Fruit fly (Drosophila melanogaster) whole organism, embryonic: ENCODE data around the gene CG11267.
A peak's percentile ranks its signal among the peaks of the same experiment; 100 is the strongest.

Source experiments
- CG12155 ChIP-seq: fragments of 200-800 bp; sonication (Bioruptor generic); optimal IDR thresholded peaks from 3 replicates; lab custom pipeline; 2016; ENCODE audit warnings: missing biosample characterization, missing genetic modification characterization
- CG17361 ChIP-seq: fragments of 200-800 bp; sonication (Bioruptor generic); IDR thresholded peaks from 3 replicates; pipeline ENCODE4 v1.3.6; 2022; ENCODE audit warnings: missing biosample characterization, missing genetic modification characterization
- CG30020 ChIP-seq: fragments of 200-800 bp; optimal IDR thresholded peaks from 2 replicates; lab custom pipeline; 2019; ENCODE audit warnings: missing biosample characterization, mild to moderate bottlenecking, missing genetic modification characterization, moderate library complexity
- CG32532 ChIP-seq: fragments of 200-800 bp; sonication (Bioruptor generic); IDR thresholded peaks from 2 replicates; pipeline ENCODE4 v1.3.6; 2022; ENCODE audit warnings: missing biosample characterization, missing genetic modification characterization
- CG33557 ChIP-seq: fragments of 200-800 bp; sonication (Bioruptor generic); optimal IDR thresholded peaks from 2 replicates; lab custom pipeline; 2019; ENCODE audit warnings: missing biosample characterization, mild to moderate bottlenecking, missing genetic modification characterization, moderate library complexity
- CG4730 ChIP-seq: fragments of 200-800 bp; sonication (Bioruptor generic); IDR thresholded peaks from 2 replicates; pipeline ENCODE4 v1.3.6; 2022; ENCODE audit warnings: missing biosample characterization, missing genetic modification characterization
- CG6683 ChIP-seq: fragments of 200-800 bp; sonication (Bioruptor generic); optimal IDR thresholded peaks from 2 replicates; lab custom pipeline; 2017; ENCODE audit warnings: missing biosample characterization, mild to moderate bottlenecking, missing genetic modification characterization, missing genetic modification reagents
- CG6689 ChIP-seq: fragments of 200-800 bp; sonication (Bioruptor generic); IDR thresholded peaks from 2 replicates; pipeline ENCODE4 v1.3.6; 2022; ENCODE audit warnings: missing biosample characterization, missing genetic modification characterization
- CG6854 ChIP-seq: fragments of 200-800 bp; sonication (Bioruptor generic); optimal IDR thresholded peaks from 3 replicates; lab custom pipeline; 2017; ENCODE audit warnings: missing biosample characterization, mild to moderate bottlenecking, missing genetic modification characterization
- CG7372 ChIP-seq: fragments of 200-800 bp; sonication (Bioruptor generic); IDR thresholded peaks from 2 replicates; pipeline ENCODE4 v1.3.6; 2022; ENCODE audit warnings: missing biosample characterization, missing genetic modification characterization
- CG9932 ChIP-seq: fragments of 200-800 bp; sonication (Bioruptor generic); IDR thresholded peaks from 2 replicates; pipeline ENCODE4 v1.3.6; 2022; ENCODE audit warnings: missing biosample characterization, missing genetic modification characterization
- Chrac-16 ChIP-seq: fragments of 200-800 bp; sonication (Bioruptor generic); optimal IDR thresholded peaks from 3 replicates; lab custom pipeline; 2016; ENCODE audit warnings: missing biosample characterization, missing genetic modification characterization
- Doc2 ChIP-seq: fragments of 200-800 bp; sonication (Bioruptor generic); IDR thresholded peaks from 2 replicates; pipeline ENCODE4 v1.3.6; 2022; ENCODE audit warnings: missing biosample characterization, missing genetic modification characterization
- Dref ChIP-seq: fragments of 200-800 bp; sonication (Bioruptor generic); IDR thresholded peaks from 2 replicates; pipeline ENCODE4 v1.3.6; 2022; ENCODE audit warnings: missing biosample characterization, missing genetic modification characterization
- Ets97D ChIP-seq: fragments of 200-800 bp; sonication (Bioruptor generic); optimal IDR thresholded peaks from 3 replicates; lab custom pipeline; 2016; ENCODE audit warnings: missing biosample characterization, missing genetic modification characterization
- GATAe ChIP-seq: fragments of 200-800 bp; sonication (Bioruptor generic); conservative IDR thresholded peaks from 2 replicates; pipeline ENCODE4 v1.3.6; 2022; ENCODE audit warnings: missing biosample characterization, missing genetic modification characterization
- HmgD ChIP-seq: fragments of 200-800 bp; sonication (Bioruptor generic); optimal IDR thresholded peaks from 3 replicates; lab custom pipeline; 2016; ENCODE audit warnings: missing biosample characterization, missing genetic modification characterization
- Hmx ChIP-seq: fragments of 200-800 bp; sonication (Bioruptor generic); optimal IDR thresholded peaks from 2 replicates; lab custom pipeline; 2016; ENCODE audit warnings: missing biosample characterization, missing genetic modification characterization
- Lhr ChIP-seq: fragments of 200-800 bp; sonication (Bioruptor generic); optimal IDR thresholded peaks from 3 replicates; lab custom pipeline; 2017; ENCODE audit warnings: mild to moderate bottlenecking, missing biosample characterization, missing genetic modification reagents, missing genetic modification characterization
- Max ChIP-seq: fragments of 200-800 bp; sonication (Bioruptor generic); optimal IDR thresholded peaks from 2 replicates; lab custom pipeline; 2016; ENCODE audit warnings: missing biosample characterization, mild to moderate bottlenecking, missing genetic modification characterization
- Meics ChIP-seq: fragments of 200-800 bp; sonication (Bioruptor generic); optimal IDR thresholded peaks from 2 replicates; lab custom pipeline; 2017; ENCODE audit warnings: missing biosample characterization, mild to moderate bottlenecking, missing genetic modification characterization
- Mes4 ChIP-seq: fragments of 200-800 bp; sonication (Bioruptor generic); optimal IDR thresholded peaks from 2 replicates; lab custom pipeline; 2016; ENCODE audit warnings: missing biosample characterization, missing genetic modification characterization
- Nf-YA ChIP-seq: fragments of 200-800 bp; sonication (Bioruptor generic); IDR thresholded peaks from 2 replicates; pipeline ENCODE4 v1.3.6; 2022; ENCODE audit warnings: missing biosample characterization, missing genetic modification characterization
- Optix ChIP-seq: fragments of 200-800 bp; sonication (Bioruptor generic); IDR thresholded peaks from 3 replicates; pipeline ENCODE4 v1.3.6; 2022; ENCODE audit warnings: missing biosample characterization, missing genetic modification characterization
- Ptx1 ChIP-seq: fragments of 200-800 bp; sonication (Bioruptor generic); IDR thresholded peaks from 2 replicates; pipeline ENCODE4 v1.3.6; 2022; ENCODE audit warnings: missing biosample characterization, missing genetic modification characterization
- Side ChIP-seq: fragments of 200-800 bp; sonication (Bioruptor generic); optimal IDR thresholded peaks from 2 replicates; lab custom pipeline; 2016; ENCODE audit warnings: missing biosample characterization, missing genetic modification characterization
- ac ChIP-seq: fragments of 200-800 bp; sonication (Bioruptor generic); optimal IDR thresholded peaks from 3 replicates; lab custom pipeline; 2017; ENCODE audit warnings: missing biosample characterization, mild to moderate bottlenecking, missing genetic modification characterization
- amos ChIP-seq: fragments of 200-800 bp; sonication (Bioruptor generic); IDR thresholded peaks from 2 replicates; pipeline ENCODE4 v1.3.6; 2022; ENCODE audit warnings: missing biosample characterization, missing genetic modification characterization; ENCODE audit not compliant: partially characterized antibody
- ara ChIP-seq: fragments of 200-800 bp; sonication (Bioruptor generic); IDR thresholded peaks from 2 replicates; pipeline ENCODE4 v1.3.6; 2022; ENCODE audit warnings: missing biosample characterization, missing genetic modification characterization
- ash1 ChIP-seq: fragments of 200-800 bp; sonication (Bioruptor generic); optimal IDR thresholded peaks from 2 replicates; lab custom pipeline; 2018; ENCODE audit warnings: missing biosample characterization, mild to moderate bottlenecking, missing genetic modification characterization
- cad ChIP-seq: fragments of >200 bp; optimal IDR thresholded peaks from 2 replicates; lab custom pipeline; 2017; ENCODE audit warnings: missing biosample characterization, missing genetic modification characterization
- cas ChIP-seq: fragments of 200-800 bp; sonication (Bioruptor generic); IDR thresholded peaks from 2 replicates; pipeline ENCODE4 v1.3.6; 2022; ENCODE audit warnings: missing biosample characterization, missing genetic modification characterization
- dan ChIP-seq: fragments of 200-800 bp; sonication (Bioruptor generic); IDR thresholded peaks from 2 replicates; pipeline ENCODE4 v1.3.6; 2022; ENCODE audit warnings: missing biosample characterization, missing genetic modification characterization
- ems ChIP-seq: fragments of 200-800 bp; sonication (Bioruptor generic); optimal IDR thresholded peaks from 3 replicates; lab custom pipeline; 2016; ENCODE audit warnings: missing biosample characterization, missing genetic modification characterization
- ewg ChIP-seq: fragments of 200-800 bp; sonication (Bioruptor generic); optimal IDR thresholded peaks from 3 replicates; lab custom pipeline; 2017; ENCODE audit warnings: mild to moderate bottlenecking, missing biosample characterization, missing genetic modification reagents, missing genetic modification characterization
- fd96Cb ChIP-seq: fragments of 200-800 bp; sonication (Bioruptor generic); optimal IDR thresholded peaks from 2 replicates; lab custom pipeline; 2018; ENCODE audit warnings: missing biosample characterization, mild to moderate bottlenecking, missing genetic modification characterization, moderate library complexity
- grau ChIP-seq: fragments of 200-800 bp; optimal IDR thresholded peaks from 3 replicates; lab custom pipeline; 2019; ENCODE audit warnings: missing biosample characterization, mild to moderate bottlenecking, missing genetic modification characterization, moderate library complexity
- h ChIP-seq: fragments of >200 bp; optimal IDR thresholded peaks from 2 replicates; lab custom pipeline; 2017
- ham ChIP-seq: fragments of 200-800 bp; sonication (Bioruptor generic); IDR thresholded peaks from 2 replicates; pipeline ENCODE4 v1.3.6; 2022; ENCODE audit warnings: missing biosample characterization, missing genetic modification characterization
- hth ChIP-seq: fragments of >200 bp; optimal IDR thresholded peaks from 2 replicates; lab custom pipeline; 2017; ENCODE audit warnings: inconsistent platforms
- mam ChIP-seq: fragments of 200-800 bp; sonication (Bioruptor generic); optimal IDR thresholded peaks from 3 replicates; lab custom pipeline; 2016; ENCODE audit warnings: missing biosample characterization, missing genetic modification characterization
- phol ChIP-seq: fragments of 200-800 bp; sonication (Bioruptor generic); optimal IDR thresholded peaks from 3 replicates; lab custom pipeline; 2018; ENCODE audit warnings: missing biosample characterization, mild to moderate bottlenecking, missing genetic modification characterization, moderate library complexity
- pros ChIP-seq: fragments of 200-800 bp; sonication (Bioruptor generic); optimal IDR thresholded peaks from 3 replicates; lab custom pipeline; 2019; ENCODE audit warnings: missing biosample characterization, mild to moderate bottlenecking, missing genetic modification characterization, moderate library complexity
- ranshi ChIP-seq: fragments of 200-800 bp; sonication (Bioruptor generic); IDR thresholded peaks from 2 replicates; pipeline ENCODE4 v1.3.6; 2022; ENCODE audit warnings: missing biosample characterization, missing genetic modification characterization
- sens ChIP-seq: fragments of 200-800 bp; sonication (Bioruptor generic); peaks from one replicate; lab custom pipeline; 2016; ENCODE audit warnings: missing biosample characterization, missing genetic modification characterization
- seq ChIP-seq: fragments of 200-800 bp; sonication (Bioruptor generic); IDR thresholded peaks from 2 replicates; pipeline ENCODE4 v1.3.6; 2022; ENCODE audit warnings: missing biosample characterization, missing genetic modification characterization
- shn ChIP-seq: fragments of 200-800 bp; sonication (Bioruptor generic); optimal IDR thresholded peaks from 3 replicates; lab custom pipeline; 2016; ENCODE audit warnings: missing biosample characterization, missing genetic modification characterization
- sr ChIP-seq: fragments of 200-800 bp; sonication (Bioruptor generic); IDR thresholded peaks from 3 replicates; pipeline ENCODE4 v1.3.6; 2022; ENCODE audit warnings: missing biosample characterization, missing genetic modification characterization
- tin ChIP-seq: fragments of 200-800 bp; sonication (Bioruptor generic); optimal IDR thresholded peaks from 3 replicates; lab custom pipeline; 2016; ENCODE audit warnings: missing biosample characterization, missing genetic modification characterization
- tll ChIP-seq, 2 experiments: fragments of 200-800 bp in 1 of 2; fragments of >200 bp in 1 of 2; sonication (Bioruptor generic) in 1 of 2; optimal IDR thresholded peaks; 2 replicates each; lab custom pipeline; 2017 to 2019; ENCODE audit warnings: missing biosample characterization in 2 of 2, missing genetic modification characterization in 2 of 2, mild to moderate bottlenecking in 1 of 2, moderate library complexity in 1 of 2
- unpg ChIP-seq: fragments of 200-800 bp; sonication (Bioruptor generic); optimal IDR thresholded peaks from 3 replicates; lab custom pipeline; 2018; ENCODE audit warnings: missing biosample characterization, mild to moderate bottlenecking, missing genetic modification characterization, moderate library complexity
- wek ChIP-seq: fragments of 200-800 bp; sonication (Bioruptor generic); optimal IDR thresholded peaks from 3 replicates; lab custom pipeline; 2018; ENCODE audit warnings: missing biosample characterization, mild to moderate bottlenecking, missing genetic modification characterization, moderate library complexity
- wor ChIP-seq: fragments of 200-800 bp; sonication (Bioruptor generic); IDR thresholded peaks from 2 replicates; pipeline ENCODE4 v1.3.6; 2022; ENCODE audit warnings: missing biosample characterization, missing genetic modification characterization

CG11267 gene

DNA sequence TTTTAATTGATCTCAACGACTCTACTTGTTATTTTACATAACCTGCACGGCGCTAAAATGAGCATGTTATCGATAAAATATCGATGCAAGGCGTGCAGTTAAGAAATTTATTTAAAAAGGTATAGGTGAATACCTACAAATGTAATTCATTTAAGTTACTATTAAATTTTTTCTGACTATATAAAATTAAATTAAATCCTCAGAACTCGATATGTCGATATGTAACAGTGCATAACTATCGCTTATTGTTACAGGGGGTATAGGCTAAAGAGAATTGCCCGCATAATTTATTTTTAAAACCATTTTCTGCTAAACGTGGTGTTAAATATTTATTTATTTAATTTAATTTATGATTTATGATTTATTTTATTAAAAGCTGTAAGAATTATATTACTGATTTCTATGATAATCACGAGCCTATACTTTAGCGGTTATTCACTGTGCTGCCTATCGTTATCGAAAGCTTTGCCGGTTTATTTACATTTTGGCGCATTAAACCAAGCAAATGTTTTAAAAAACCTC, 2.0 kb downstream of the CG11267 start, which contains the start of the genes mRpL20 and Icmt (continued):
- TF ChIP-seq Ets97D (GFP tag; lab: Kevin White, UChicago): peak; percentile 55
- TF ChIP-seq mam (GFP tag; lab: Kevin White, UChicago): peak; percentile 69
- peak; percentile 98 for TF ChIP-seq CG32532 (GFP tag; lab: Robert Waterston, UW)
- TF ChIP-seq Mes4 (GFP tag; lab: Kevin White, UChicago): no peak
- TF ChIP-seq CG4730: peak; percentile 96
- peak; percentile 95 for TF ChIP-seq CG9932 (GFP tag; lab: Robert Waterston, UW)
- TF ChIP-seq CG6689: peak; percentile 97
- peak; percentile 70 for TF ChIP-seq CG33557 (GFP tag; lab: Kevin White, UChicago)
- TF ChIP-seq ewg (GFP tag; lab: Kevin White, UChicago): peak; percentile 83
- peak; percentile 77 for TF ChIP-seq Nf-YA (GFP tag; lab: Robert Waterston, UW)
- peak; percentile 100 for TF ChIP-seq grau
- peak; percentile 76; the same call in 2 of the 3 replicates for TF ChIP-seq sr
- TF ChIP-seq Chrac-16 (GFP tag; lab: Kevin White, UChicago): peak; percentile 87
- peak; percentile 96 for TF ChIP-seq ranshi (GFP tag; lab: Robert Waterston, UW)
- TF ChIP-seq Side (GFP tag; lab: Kevin White, UChicago): no peak
- peak; percentile 92 for TF ChIP-seq seq (GFP tag; lab: Robert Waterston, UW)
- peak; percentile 34 for TF ChIP-seq Hmx (GFP tag; lab: Kevin White, UChicago)
- TF ChIP-seq amos (GFP tag; lab: Robert Waterston, UW): peak; percentile 72
- no peak for TF ChIP-seq HmgD (GFP tag; lab: Kevin White, UChicago)
- TF ChIP-seq Ptx1 (GFP tag; lab: Robert Waterston, UW): peak; percentile 99
- peak; percentile 78 for TF ChIP-seq Doc2
- TF ChIP-seq unpg (GFP tag; lab: Kevin White, UChicago): peak; percentile 98
- TF ChIP-seq fd96Cb (tag; lab: Kevin White, UChicago): peak; percentile 87
- TF ChIP-seq Meics (GFP tag; lab: Kevin White, UChicago): peak; percentile 85
- peak; percentile 71 for TF ChIP-seq CG30020 (tag; lab: Kevin White, UChicago)
- TF ChIP-seq CG6683: peak; percentile 69
- no peak for TF ChIP-seq h (lab: Kevin White, UChicago)
- TF ChIP-seq shn (GFP tag; lab: Kevin White, UChicago): no peak
- no peak for TF ChIP-seq tll (GFP tag; optimal IDR thresholded peaks at IDR 0.05; lab: Kevin White, UChicago)
- TF ChIP-seq CG12155 (GFP tag; lab: Kevin White, UChicago): peak; percentile 89
- peak; percentile 96 for TF ChIP-seq ara (GFP tag; lab: Robert Waterston, UW)
- no peak for TF ChIP-seq cad (GFP tag; lab: Kevin White, UChicago)
- TF ChIP-seq CG6854: peak; percentile 54
- TF ChIP-seq Optix (GFP tag; lab: Robert Waterston, UW): no peak
- TF ChIP-seq tin (GFP tag; lab: Kevin White, UChicago): peak; percentile 69
- TF ChIP-seq ems (GFP tag; lab: Kevin White, UChicago): peak; percentile 73
- TF ChIP-seq ash1 (GFP tag; lab: Kevin White, UChicago): no peak
- TF ChIP-seq GATAe (GFP tag; lab: Robert Waterston, UW): peak; percentile 82
- peak; percentile 60 for TF ChIP-seq Lhr (GFP tag; lab: Kevin White, UChicago)
- TF ChIP-seq CG17361 (GFP tag; lab: Robert Waterston, UW): peak; percentile 98
- TF ChIP-seq wor (GFP tag; lab: Robert Waterston, UW): peak; percentile 93
- TF ChIP-seq pros (GFP tag; lab: Kevin White, UChicago): no peak
- peak; percentile 63 for TF ChIP-seq wek (GFP tag; lab: Kevin White, UChicago)
- TF ChIP-seq phol: peak; percentile 88
- TF ChIP-seq Max (GFP tag; lab: Kevin White, UChicago): peak; percentile 77
- TF ChIP-seq dan (GFP tag; lab: Robert Waterston, UW): peak; percentile 80
- peak; percentile 90 for TF ChIP-seq ham
- TF ChIP-seq CG7372 (GFP tag; lab: Robert Waterston, UW): peak; percentile 96
- peak; percentile 92 for TF ChIP-seq cas (GFP tag; lab: Robert Waterston, UW)
- peak; percentile 23 for TF ChIP-seq ac
- no peak for TF ChIP-seq hth (lab: Kevin White, UChicago)
- TF ChIP-seq sens (GFP tag; lab: Kevin White, UChicago): peak; percentile 94
- TF ChIP-seq Dref: peak; percentile 66
